Worm (Caenorhabditis elegans) whole organism, L3 larva: ENCODE data around the gene bicd-1.
A peak's percentile ranks its signal among the peaks of the same experiment; 100 is the strongest.

ENCODE experiments used
- R02D3.7 ChIP-seq: fragments of 150-350 bp; optimal IDR thresholded peaks from 2 replicates; lab custom pipeline; 2014; ENCODE audit warnings: missing biosample characterization, missing genetic modification characterization
- aly-2 ChIP-seq: fragments of 150-350 bp; optimal IDR thresholded peaks from 2 replicates; lab custom pipeline; 2014; ENCODE audit warnings: missing biosample characterization, missing genetic modification characterization
- ama-1 ChIP-seq: fragments of 150-350 bp; optimal IDR thresholded peaks from 2 replicates; lab custom pipeline; 2018
- ceh-16 ChIP-seq: sonication (generic microtip); optimal IDR thresholded peaks from 2 replicates; lab custom pipeline; 2017; ENCODE audit warnings: missing biosample characterization, missing genetic modification characterization
- ceh-28 ChIP-seq: fragments of 150-350 bp; optimal IDR thresholded peaks from 2 replicates; lab custom pipeline; 2014; ENCODE audit warnings: missing biosample characterization, missing genetic modification reagents, missing genetic modification characterization
- ceh-82 ChIP-seq: fragments of 150-350 bp; optimal IDR thresholded peaks from 2 replicates; lab custom pipeline; 2014; ENCODE audit warnings: missing biosample characterization, missing genetic modification characterization
- daf-12 ChIP-seq: fragments of 150-350 bp; optimal IDR thresholded peaks from 2 replicates; lab custom pipeline; 2014; ENCODE audit warnings: missing biosample characterization, missing genetic modification reagents, missing genetic modification characterization
- elt-1 ChIP-seq: fragments of 150-350 bp; optimal IDR thresholded peaks from 2 replicates; lab custom pipeline; 2014; ENCODE audit warnings: missing biosample characterization, missing genetic modification characterization
- elt-2 ChIP-seq: sonication (generic microtip); optimal IDR thresholded peaks from 2 replicates; lab custom pipeline; 2016; ENCODE audit warnings: missing genetic modification reagents, mild to moderate bottlenecking, missing genetic modification characterization, missing compliant biosample characterization
- fkh-10 ChIP-seq: sonication (generic microtip); optimal IDR thresholded peaks from 2 replicates; lab custom pipeline; 2017; ENCODE audit warnings: missing biosample characterization, missing genetic modification reagents, missing genetic modification characterization
- fkh-2 ChIP-seq: fragments of 150-350 bp; optimal IDR thresholded peaks from 2 replicates; lab custom pipeline; 2014; ENCODE audit warnings: missing biosample characterization, missing genetic modification reagents, missing genetic modification characterization
- fos-1 ChIP-seq: fragments of 150-350 bp; optimal IDR thresholded peaks from 2 replicates; lab custom pipeline; 2014; ENCODE audit warnings: missing biosample characterization, missing genetic modification characterization
- hmg-11 ChIP-seq: sonication (generic microtip); optimal IDR thresholded peaks from 2 replicates; lab custom pipeline; 2016; ENCODE audit warnings: missing genetic modification characterization, missing compliant biosample characterization
- jun-1 ChIP-seq: fragments of 150-350 bp; optimal IDR thresholded peaks from 2 replicates; lab custom pipeline; 2014; ENCODE audit warnings: missing biosample characterization, missing genetic modification reagents, missing genetic modification characterization
- lin-15B ChIP-seq: fragments of 150-350 bp; optimal IDR thresholded peaks from 2 replicates; lab custom pipeline; 2014; ENCODE audit warnings: missing biosample characterization, missing genetic modification characterization
- lin-39 ChIP-seq: fragments of 150-350 bp; optimal IDR thresholded peaks from 2 replicates; lab custom pipeline; 2018; ENCODE audit warnings: missing biosample characterization, missing genetic modification reagents, missing genetic modification characterization
- lsy-12 ChIP-seq: sonication (generic microtip); optimal IDR thresholded peaks from 2 replicates; lab custom pipeline; 2016; ENCODE audit warnings: mild to moderate bottlenecking, missing genetic modification characterization, missing compliant biosample characterization
- mml-1 ChIP-seq: fragments of 150-350 bp; sonication (generic microtip); optimal IDR thresholded peaks from 3 replicates; lab custom pipeline; 2014; ENCODE audit warnings: missing biosample characterization, missing genetic modification characterization
- nfya-1 ChIP-seq: sonication (generic microtip); optimal IDR thresholded peaks from 2 replicates; lab custom pipeline; 2017; ENCODE audit warnings: missing genetic modification characterization, mild to moderate bottlenecking, missing compliant biosample characterization, antibody characterized with exemption, moderate library complexity; ENCODE audit not compliant: insufficient read depth
- nhr-12 ChIP-seq: fragments of 150-350 bp; optimal IDR thresholded peaks from 2 replicates; lab custom pipeline; 2014; ENCODE audit warnings: missing biosample characterization, missing genetic modification characterization
- nhr-23 ChIP-seq: fragments of 150-350 bp; optimal IDR thresholded peaks from 2 replicates; lab custom pipeline; 2014; ENCODE audit warnings: missing biosample characterization, missing genetic modification reagents, missing genetic modification characterization
- nhr-237 ChIP-seq: fragments of 150-350 bp; optimal IDR thresholded peaks from 2 replicates; lab custom pipeline; 2014; ENCODE audit warnings: missing biosample characterization, missing genetic modification characterization
- nhr-25 ChIP-seq: sonication (generic microtip); optimal IDR thresholded peaks from 2 replicates; lab custom pipeline; 2017; ENCODE audit warnings: missing biosample characterization, missing genetic modification characterization
- nhr-43 ChIP-seq: sonication (generic microtip); optimal IDR thresholded peaks from 2 replicates; lab custom pipeline; 2016; ENCODE audit warnings: mild to moderate bottlenecking, missing genetic modification characterization, missing compliant biosample characterization; ENCODE audit not compliant: poor library complexity, severe bottlenecking
- nhr-67 ChIP-seq: fragments of 150-350 bp; optimal IDR thresholded peaks from 2 replicates; lab custom pipeline; 2014; ENCODE audit warnings: missing biosample characterization, missing genetic modification characterization
- nhr-76 ChIP-seq: fragments of 150-350 bp; sonication (generic microtip); optimal IDR thresholded peaks from 5 replicates; lab custom pipeline; 2014; ENCODE audit warnings: missing biosample characterization, missing genetic modification characterization
- nhr-77 ChIP-seq: fragments of 150-350 bp; optimal IDR thresholded peaks from 2 replicates; lab custom pipeline; 2014; ENCODE audit warnings: missing biosample characterization, missing genetic modification characterization
- pha-4 ChIP-seq: fragments of 150-350 bp; optimal IDR thresholded peaks from 2 replicates; lab custom pipeline; 2014; ENCODE audit warnings: missing biosample characterization, missing genetic modification reagents, missing genetic modification characterization
- skn-1 ChIP-seq: fragments of 150-350 bp; optimal IDR thresholded peaks from 2 replicates; lab custom pipeline; 2014; ENCODE audit warnings: missing biosample characterization, missing genetic modification characterization
- snpc-4 ChIP-seq: fragments of 150-350 bp; optimal IDR thresholded peaks from 2 replicates; lab custom pipeline; 2014; ENCODE audit warnings: missing biosample characterization, missing genetic modification characterization
- tbx-2 ChIP-seq: sonication (generic microtip); optimal IDR thresholded peaks from 2 replicates; lab custom pipeline; 2016; ENCODE audit warnings: mild to moderate bottlenecking, missing genetic modification characterization, missing compliant biosample characterization
- unc-39 ChIP-seq: sonication (generic microtip); optimal IDR thresholded peaks from 4 replicates; lab custom pipeline; 2017; ENCODE audit warnings: missing biosample characterization, missing genetic modification characterization
- unc-62 ChIP-seq: fragments of 150-350 bp; sonication (generic microtip); optimal IDR thresholded peaks from 4 replicates; lab custom pipeline; 2014; ENCODE audit warnings: missing biosample characterization, missing genetic modification reagents, missing genetic modification characterization

Gene bicd-1

ce11 chrIV:6552036-6552435 lies 20.1 kb downstream of the bicd-1 start:
- peak; percentile 23 for TF ChIP-seq elt-2 (tag; lab: Kevin White, UChicago)
- TF ChIP-seq lin-15B (tag; lab: Kevin White, UChicago) = no peak
- peak; percentile 27 for TF ChIP-seq nhr-43 (tag; lab: Kevin White, UChicago)
- TF ChIP-seq unc-39 (tag; lab: Kevin White, UChicago) = no peak
- no peak for TF ChIP-seq fkh-2 (tag; lab: Kevin White, UChicago)

ce11 chrIV:6548609-6549008 lies 23.5 kb downstream of the bicd-1 start, which contains the start of gene fan-1:
TSS of gene fan-1 (plus strand) at chrIV:6548686.
- TF ChIP-seq unc-62 (GFP tag; lab: Kevin White, UChicago) = no peak
- peak; percentile 18 for TF ChIP-seq ceh-28 (tag; lab: Kevin White, UChicago)
- TF ChIP-seq lin-39 (tag; lab: Kevin White, UChicago) = peak; percentile 32
- no peak for TF ChIP-seq nhr-77 (tag; lab: Kevin White, UChicago)
- TF ChIP-seq nhr-25 = peak; percentile 12
- TF ChIP-seq skn-1 (tag; lab: Kevin White, UChicago) = peak; percentile 58
- no peak for TF ChIP-seq elt-1 (tag; lab: Kevin White, UChicago)
- peak; percentile 55 for TF ChIP-seq snpc-4 (tag; lab: Kevin White, UChicago)
- peak; percentile 84 for TF ChIP-seq nfya-1 (tag; lab: Kevin White, UChicago)
- TF ChIP-seq nhr-76 (tag; lab: Kevin White, UChicago) = no peak
- TF ChIP-seq R02D3.7 (tag; lab: Kevin White, UChicago) = peak; percentile 49
- no peak for TF ChIP-seq fkh-2 (tag; lab: Kevin White, UChicago)
- peak; percentile 15 for TF ChIP-seq hmg-11 (tag; lab: Kevin White, UChicago)
- peak; percentile 85 for TF ChIP-seq pha-4
- TF ChIP-seq nhr-12 (tag; lab: Kevin White, UChicago) = no peak
- TF ChIP-seq lin-15B (tag; lab: Kevin White, UChicago) = peak; percentile 63
- TF ChIP-seq nhr-23 (tag; lab: Kevin White, UChicago) = peak; percentile 71
- peak; percentile 17 for TF ChIP-seq nhr-43 (tag; lab: Kevin White, UChicago)
- TF ChIP-seq, all 47 proteins: peak for 12

- TF ChIP-seq unc-62 (GFP tag; lab: Kevin White, UChicago) = no peak
- TF ChIP-seq hmg-11 (tag; lab: Kevin White, UChicago) = no peak
- TF ChIP-seq aly-2 = no peak
- no peak for TF ChIP-seq fkh-10 (GFP tag; lab: Kevin White, UChicago)
- no peak for TF ChIP-seq nhr-67 (tag; lab: Kevin White, UChicago)
Observed at ce11 chrIV:6547397-6547796, 24.7 kb downstream of the bicd-1 start.

ce11 chrIV:6542962-6543361 lies 29.2 kb downstream of the bicd-1 start:
- TF ChIP-seq nhr-237 (tag; lab: Kevin White, UChicago) = no peak
- TF ChIP-seq hmg-11 (tag; lab: Kevin White, UChicago) = no peak
- no peak for TF ChIP-seq fos-1 (tag; lab: Kevin White, UChicago)
- TF ChIP-seq elt-2 (tag; lab: Kevin White, UChicago) = no peak
- no peak for TF ChIP-seq ama-1 (lab: Kevin White, UChicago)
- TF ChIP-seq nfya-1 (tag; lab: Kevin White, UChicago) = no peak
- TF ChIP-seq fkh-10 (GFP tag; lab: Kevin White, UChicago) = no peak
- TF ChIP-seq lsy-12 (tag; lab: Kevin White, UChicago) = no peak
- TF ChIP-seq ceh-28 (tag; lab: Kevin White, UChicago) = no peak
- TF ChIP-seq tbx-2 (tag; lab: Kevin White, UChicago) = no peak
- TF ChIP-seq ceh-16 (tag; lab: Kevin White, UChicago) = no peak
- no peak for TF ChIP-seq unc-39 (tag; lab: Kevin White, UChicago)
- no peak for TF ChIP-seq jun-1 (tag; lab: Kevin White, UChicago)
- no peak for TF ChIP-seq ceh-82 (tag; lab: Kevin White, UChicago)
- TF ChIP-seq mml-1 = no peak
- no peak for TF ChIP-seq lin-15B (tag; lab: Kevin White, UChicago)
- no peak for TF ChIP-seq elt-1 (tag; lab: Kevin White, UChicago)
- no peak for TF ChIP-seq skn-1 (tag; lab: Kevin White, UChicago)

- TF ChIP-seq lin-39 (tag; lab: Kevin White, UChicago) (peak; percentile 51), daf-12 (tag; lab: Kevin White, UChicago) (no peak)
Observed at ce11 chrIV:6541435-6541834, 30.7 kb downstream of the bicd-1 start, which contains the start of gene C01G5.25. TSS of gene C01G5.25 (plus strand) at chrIV:6541684.
